Worm (Caenorhabditis elegans): ENCODE data around the gene cyp-13A8.

The cyp-13A8 gene

DNA sequence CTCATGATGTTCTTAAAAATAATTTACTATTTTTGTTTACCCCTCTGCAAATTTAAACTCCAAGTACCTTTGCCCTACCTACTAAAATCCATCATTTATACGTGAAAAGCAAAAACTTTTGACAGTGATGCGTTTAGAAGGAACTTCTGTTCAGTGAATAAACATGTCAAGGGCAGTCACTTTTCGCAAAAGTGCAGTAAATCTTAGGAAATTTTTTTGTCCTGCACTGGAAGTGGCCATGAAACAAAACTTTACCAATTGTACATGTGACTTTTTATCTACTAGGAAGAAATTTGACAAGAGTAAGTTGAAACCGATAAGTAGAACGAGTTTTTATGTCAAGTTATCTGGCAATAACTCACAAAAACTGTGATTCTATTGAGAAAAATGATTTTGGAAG lies 21.2 kb downstream of the cyp-13A8 start:
- TF ChIP-seq nhr-43 (tag; optimal IDR thresholded peaks at IDR 0.05; ENCODE audit: poor library complexity, severe bottlenecking) = no peak
- TF ChIP-seq nhr-23 (tag; optimal IDR thresholded peaks at IDR 0.05) = peak; percentile 81
- TF ChIP-seq jun-1 (tag; optimal IDR thresholded peaks at IDR 0.05) = no peak
- TF ChIP-seq nhr-25 (tag; optimal IDR thresholded peaks at IDR 0.05) = peak; percentile 57
- TF ChIP-seq elt-1 (tag; optimal IDR thresholded peaks at IDR 0.05) = peak; percentile 8
- no peak for TF ChIP-seq nfya-1 (tag; optimal IDR thresholded peaks at IDR 0.05; ENCODE audit: insufficient read depth)
- no peak for TF ChIP-seq snpc-4 (tag; optimal IDR thresholded peaks at IDR 0.05)
- TF ChIP-seq unc-62 (GFP tag; optimal IDR thresholded peaks at IDR 0.05) = no peak
- no peak for TF ChIP-seq eor-1 (tag; optimal IDR thresholded peaks at IDR 0.05)

DNA sequence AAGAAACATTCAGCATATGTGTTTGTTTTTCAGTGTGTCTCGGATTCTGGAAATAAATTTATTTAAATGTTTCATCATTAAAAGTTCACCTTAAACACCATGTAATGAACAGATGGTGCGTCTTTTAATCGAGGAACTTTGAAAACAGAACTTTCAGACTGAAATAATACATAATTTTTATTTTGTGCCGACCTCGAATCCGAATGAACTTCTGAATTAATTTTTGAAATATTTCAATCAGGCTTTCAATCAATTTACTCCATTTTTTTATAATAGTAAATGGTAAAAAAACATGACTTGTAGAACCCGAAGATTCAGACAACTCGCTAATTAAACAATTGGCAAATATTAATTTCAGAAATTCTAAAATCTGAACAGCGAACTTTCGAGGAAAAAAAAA lies 25.0 kb downstream of the cyp-13A8 start, which contains the start of gene T10B9.14:
Gene T10B9.14, minus strand, starts transcription at position 101 of the 400 bp plus-strand sequence.
- no peak for TF ChIP-seq pqm-1 (tag; optimal IDR thresholded peaks at IDR 0.05)
- TF ChIP-seq mml-1 (tag; optimal IDR thresholded peaks at IDR 0.05) = no peak
- TF ChIP-seq nhr-76 (tag; optimal IDR thresholded peaks at IDR 0.05) = no peak
- no peak for TF ChIP-seq nhr-43 (tag; optimal IDR thresholded peaks at IDR 0.05; ENCODE audit: poor library complexity, severe bottlenecking)
- TF ChIP-seq eor-1 (tag; optimal IDR thresholded peaks at IDR 0.05) = no peak
- TF ChIP-seq unc-39 (tag; optimal IDR thresholded peaks at IDR 0.05) = no peak
- no peak for TF ChIP-seq sea-2 (GFP tag; optimal IDR thresholded peaks at IDR 0.05)
- no peak for TF ChIP-seq hmg-11 (tag; optimal IDR thresholded peaks at IDR 0.05)
- TF ChIP-seq nhr-12 (tag; optimal IDR thresholded peaks at IDR 0.05) = no peak
- no peak for TF ChIP-seq fos-1 (tag; optimal IDR thresholded peaks at IDR 0.05)
- no peak for TF ChIP-seq ceh-82 (tag; optimal IDR thresholded peaks at IDR 0.05)
- no peak for TF ChIP-seq nhr-77 (tag; optimal IDR thresholded peaks at IDR 0.05)
- TF ChIP-seq pha-4 (tag; optimal IDR thresholded peaks at IDR 0.05) = no peak
- TF ChIP-seq egl-5 (tag; optimal IDR thresholded peaks at IDR 0.05) = no peak
- no peak for TF ChIP-seq fkh-2 (tag; optimal IDR thresholded peaks at IDR 0.05)
- no peak for TF ChIP-seq jun-1 (tag; optimal IDR thresholded peaks at IDR 0.05)
- TF ChIP-seq ztf-11 (tag; optimal IDR thresholded peaks at IDR 0.05) = no peak
- no peak for TF ChIP-seq nhr-28 (tag; optimal IDR thresholded peaks at IDR 0.05)
- TF ChIP-seq ceh-9 (tag; optimal IDR thresholded peaks at IDR 0.05) = no peak

DNA sequence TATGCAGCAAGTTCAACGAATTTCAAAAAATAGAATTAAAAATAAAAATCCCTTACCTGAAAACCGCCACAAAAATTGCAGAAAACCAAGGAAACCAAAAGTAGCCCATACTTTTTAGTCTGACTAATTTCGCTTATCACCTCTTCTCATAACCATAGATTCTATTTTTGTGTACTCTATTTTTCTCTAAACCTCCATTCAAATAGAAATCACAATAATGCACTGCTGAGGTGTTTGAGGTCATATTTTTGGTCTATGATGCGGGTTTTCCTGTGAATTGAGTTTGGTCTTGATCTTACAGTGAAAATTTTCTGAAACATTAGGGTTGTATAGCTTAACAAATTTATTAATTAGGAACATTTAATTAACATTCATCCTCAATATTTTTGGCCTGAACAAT lies 25.5 kb downstream of the cyp-13A8 start, which contains the start of gene cyp-13A1:
Gene cyp-13A1, minus strand, starts transcription at position 156 of the 400 bp plus-strand sequence.
- TF ChIP-seq pha-4 (tag; optimal IDR thresholded peaks at IDR 0.05) = peak; percentile 70
- peak; percentile 38 for TF ChIP-seq elt-2 (tag; optimal IDR thresholded peaks at IDR 0.05)
- TF ChIP-seq pqm-1 (tag; optimal IDR thresholded peaks at IDR 0.05) = peak; percentile 76
- no peak for TF ChIP-seq snpc-4 (tag; optimal IDR thresholded peaks at IDR 0.05)

DNA sequence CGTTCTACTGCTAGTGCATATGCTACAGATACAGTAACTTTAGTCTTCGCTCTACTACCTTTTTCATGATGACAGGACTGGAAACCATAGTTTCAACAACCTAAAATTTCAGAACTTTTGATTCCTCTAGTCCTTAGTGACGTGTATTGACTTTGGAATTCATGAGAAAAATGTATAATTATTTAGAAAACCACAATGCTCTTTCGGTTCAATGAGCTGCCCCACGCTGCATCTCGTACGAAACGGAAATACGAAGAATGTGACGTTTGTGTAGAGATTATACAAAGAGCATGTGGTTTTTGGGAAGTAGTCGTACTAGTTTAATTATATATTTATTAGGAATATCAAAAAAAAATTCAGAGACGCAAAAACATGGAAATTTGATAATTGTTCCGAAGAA lies 28.9 kb downstream of the cyp-13A8 start:
- no peak for TF ChIP-seq pqm-1 (tag; optimal IDR thresholded peaks at IDR 0.05)
- TF ChIP-seq nhr-11 (tag; optimal IDR thresholded peaks at IDR 0.05) = peak; percentile 75
- no peak for TF ChIP-seq unc-39 (tag; optimal IDR thresholded peaks at IDR 0.05)

DNA sequence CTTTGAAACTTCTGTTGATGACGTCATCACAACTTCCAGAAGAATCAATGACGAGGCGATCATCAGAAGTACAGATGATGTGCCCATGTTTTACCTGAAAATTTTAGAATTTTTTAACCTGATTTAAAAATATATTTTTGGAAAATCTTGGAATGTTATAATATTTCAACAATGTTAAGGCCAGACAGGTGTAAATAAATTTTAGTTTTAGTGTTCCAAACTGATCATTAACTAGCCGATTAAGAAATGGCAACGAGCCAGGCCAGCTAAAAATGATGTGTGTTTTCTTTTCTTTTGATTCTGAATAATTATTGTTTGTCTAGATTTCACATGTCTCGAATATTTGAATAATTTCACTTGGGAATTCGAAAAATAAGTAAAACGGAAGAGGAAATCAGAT lies 31.6 kb downstream of the cyp-13A8 start, which contains the start of gene T10B9.9:
Gene T10B9.9, minus strand, starts transcription at position 101 of the 400 bp plus-strand sequence.
- TF ChIP-seq tbx-2 (tag; optimal IDR thresholded peaks at IDR 0.05) = no peak
- TF ChIP-seq fkh-2 (tag; optimal IDR thresholded peaks at IDR 0.05) = no peak
- TF ChIP-seq daf-12 (tag; optimal IDR thresholded peaks at IDR 0.05) = no peak

DNA sequence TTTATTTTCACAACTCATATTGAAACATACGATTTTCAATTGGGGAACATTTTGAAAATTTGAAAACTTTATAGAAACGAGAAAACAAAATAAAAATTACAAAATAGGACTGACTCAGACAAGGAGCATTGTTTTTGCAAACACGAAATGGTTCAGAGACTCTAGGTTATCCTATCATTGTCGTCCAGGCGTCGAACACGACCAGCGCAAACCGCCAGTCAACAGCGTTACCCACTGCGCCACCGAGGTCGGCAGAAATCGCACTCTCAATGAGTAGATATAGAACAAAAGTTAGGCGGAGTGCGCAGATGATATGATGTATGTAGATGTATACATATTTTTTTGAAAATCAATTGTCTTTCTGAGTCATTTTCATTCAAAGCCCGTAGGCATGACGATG lies 32.7 kb downstream of the cyp-13A8 start:
- TF ChIP-seq nfya-1 (tag; optimal IDR thresholded peaks at IDR 0.05; ENCODE audit: insufficient read depth) = peak; percentile 60
- peak; percentile 43 for TF ChIP-seq pha-4 (tag; optimal IDR thresholded peaks at IDR 0.05)
- TF ChIP-seq pqm-1 (tag; optimal IDR thresholded peaks at IDR 0.05) = no peak
- TF ChIP-seq ztf-4 (tag; optimal IDR thresholded peaks at IDR 0.05) = peak; percentile 42
- no peak for TF ChIP-seq nhr-12 (tag; optimal IDR thresholded peaks at IDR 0.05)
- TF ChIP-seq elt-2 (tag; optimal IDR thresholded peaks at IDR 0.05) = peak; percentile 46
- peak; percentile 40 for TF ChIP-seq tbx-2 (tag; optimal IDR thresholded peaks at IDR 0.05)
- TF ChIP-seq lin-15B (tag; optimal IDR thresholded peaks at IDR 0.05) = peak; percentile 1
- no peak for TF ChIP-seq ceh-82 (tag; optimal IDR thresholded peaks at IDR 0.05)
- TF ChIP-seq skn-1 (tag; optimal IDR thresholded peaks at IDR 0.05) = peak; percentile 22
- no peak for TF ChIP-seq unc-39 (tag; optimal IDR thresholded peaks at IDR 0.05)
- no peak for TF ChIP-seq elt-3 (tag; optimal IDR thresholded peaks at IDR 0.05)
- TF ChIP-seq nhr-25 (tag; optimal IDR thresholded peaks at IDR 0.05) = peak; percentile 57
- peak; percentile 79 for TF ChIP-seq nhr-43 (tag; optimal IDR thresholded peaks at IDR 0.05; ENCODE audit: poor library complexity, severe bottlenecking)
- peak; percentile 39 for TF ChIP-seq lin-39 (tag; optimal IDR thresholded peaks at IDR 0.05)
- TF ChIP-seq lsy-12 (tag; optimal IDR thresholded peaks at IDR 0.05) = peak; percentile 77
- peak; percentile 27 for TF ChIP-seq snpc-4 (tag; optimal IDR thresholded peaks at IDR 0.05)
- TF ChIP-seq nhr-23 (tag; optimal IDR thresholded peaks at IDR 0.05) = peak; percentile 78
- peak; percentile 77 for TF ChIP-seq hmg-11 (tag; optimal IDR thresholded peaks at IDR 0.05)
